Fruit fly (Drosophila melanogaster) whole organism, embryonic: ENCODE results near the gene CG31321.

ENCODE experiments used
- Blimp-1 ChIP-seq: fragments of 200-800 bp; sonication (Bioruptor generic); optimal IDR thresholded peaks from 3 replicates; lab custom pipeline; 2018; ENCODE audit warnings: missing biosample characterization, missing genetic modification characterization, mild to moderate bottlenecking, moderate library complexity, missing genetic modification reagents
- Bteb2 ChIP-seq: fragments of 200-800 bp; sonication (Bioruptor generic); optimal IDR thresholded peaks from 2 replicates; lab custom pipeline; 2016; ENCODE audit warnings: missing biosample characterization, missing genetic modification characterization
- CG10462 ChIP-seq: fragments of 200-800 bp; sonication (Bioruptor generic); optimal IDR thresholded peaks from 2 replicates; lab custom pipeline; 2016; ENCODE audit warnings: missing biosample characterization, missing genetic modification characterization
- CG10654 ChIP-seq: fragments of 200-800 bp; sonication (Bioruptor generic); optimal IDR thresholded peaks from 2 replicates; lab custom pipeline; 2016; ENCODE audit warnings: missing biosample characterization, missing genetic modification characterization
- CG11093 ChIP-seq: fragments of 200-800 bp; sonication (Bioruptor generic); IDR thresholded peaks from 3 replicates; pipeline ENCODE4 v1.3.6; 2022; ENCODE audit warnings: missing biosample characterization, missing genetic modification characterization
- CG11696 ChIP-seq: fragments of 200-800 bp; sonication (Bioruptor generic); IDR thresholded peaks from 2 replicates; pipeline ENCODE4 v1.3.6; 2022; ENCODE audit warnings: missing biosample characterization, missing genetic modification characterization
- CG12219 ChIP-seq: fragments of 200-800 bp; sonication (Bioruptor generic); optimal IDR thresholded peaks from 3 replicates; lab custom pipeline; 2018; ENCODE audit warnings: missing biosample characterization, mild to moderate bottlenecking, missing genetic modification characterization
- CG12299 ChIP-seq: fragments of 200-800 bp; sonication (Bioruptor generic); optimal IDR thresholded peaks from 2 replicates; lab custom pipeline; 2018; ENCODE audit warnings: missing biosample characterization, mild to moderate bottlenecking, missing genetic modification characterization
- CG12659 ChIP-seq: fragments of 200-800 bp; sonication (Bioruptor generic); optimal IDR thresholded peaks from 3 replicates; lab custom pipeline; 2017; ENCODE audit warnings: mild to moderate bottlenecking, missing biosample characterization, missing genetic modification reagents, missing genetic modification characterization
- CG14860 ChIP-seq: fragments of 200-800 bp; sonication (Bioruptor generic); IDR thresholded peaks from 3 replicates; pipeline ENCODE4 v1.3.6; 2022; ENCODE audit warnings: missing biosample characterization, missing genetic modification characterization; ENCODE audit not compliant: partially characterized antibody
- CG15514 ChIP-seq: fragments of 200-800 bp; sonication (Bioruptor generic); optimal IDR thresholded peaks from 3 replicates; lab custom pipeline; 2017; ENCODE audit warnings: missing biosample characterization, missing genetic modification characterization, mild to moderate bottlenecking, moderate library complexity, missing genetic modification reagents
- CG17186 ChIP-seq: fragments of 200-800 bp; sonication (Bioruptor generic); optimal IDR thresholded peaks from 3 replicates; lab custom pipeline; 2017; ENCODE audit warnings: missing biosample characterization, missing genetic modification reagents, missing genetic modification characterization
- CG31365 ChIP-seq: fragments of 200-800 bp; sonication (Bioruptor generic); optimal IDR thresholded peaks from 2 replicates; lab custom pipeline; 2018; ENCODE audit warnings: missing biosample characterization, mild to moderate bottlenecking, missing genetic modification characterization
- CG33557 ChIP-seq: fragments of 200-800 bp; sonication (Bioruptor generic); optimal IDR thresholded peaks from 2 replicates; lab custom pipeline; 2019; ENCODE audit warnings: missing biosample characterization, mild to moderate bottlenecking, missing genetic modification characterization, moderate library complexity
- CG3995 ChIP-seq: fragments of 200-800 bp; sonication (Bioruptor generic); optimal IDR thresholded peaks from 3 replicates; lab custom pipeline; 2016; ENCODE audit warnings: missing biosample characterization, missing genetic modification characterization
- CG5245 ChIP-seq: fragments of 200-800 bp; sonication (Bioruptor generic); optimal IDR thresholded peaks from 3 replicates; lab custom pipeline; 2016; ENCODE audit warnings: missing biosample characterization, missing genetic modification characterization
- CG6813 ChIP-seq: fragments of 200-800 bp; sonication (Bioruptor generic); optimal IDR thresholded peaks from 2 replicates; lab custom pipeline; 2017; ENCODE audit warnings: missing biosample characterization, missing genetic modification characterization, mild to moderate bottlenecking, moderate library complexity, missing genetic modification reagents
- CG6854 ChIP-seq: fragments of 200-800 bp; sonication (Bioruptor generic); optimal IDR thresholded peaks from 3 replicates; lab custom pipeline; 2017; ENCODE audit warnings: missing biosample characterization, mild to moderate bottlenecking, missing genetic modification characterization
- CG7271 ChIP-seq: fragments of 200-800 bp; sonication (Bioruptor generic); optimal IDR thresholded peaks from 2 replicates; lab custom pipeline; 2018; ENCODE audit warnings: missing biosample characterization, mild to moderate bottlenecking, missing genetic modification characterization, moderate library complexity
- CG8290 ChIP-seq, 3 experiments: fragments of 200-800 bp; sonication (Bioruptor generic); optimal IDR thresholded peaks; 2 replicates each; lab custom pipeline; 2016 to 2019; ENCODE audit warnings: missing biosample characterization in 3 of 3, missing genetic modification characterization in 3 of 3, mild to moderate bottlenecking in 2 of 3, moderate library complexity in 1 of 3
- CG9876 ChIP-seq: fragments of 200-800 bp; sonication (Bioruptor generic); optimal IDR thresholded peaks from 2 replicates; lab custom pipeline; 2016; ENCODE audit warnings: missing biosample characterization, missing genetic modification characterization
- Dll ChIP-seq: fragments of 200-800 bp; sonication (Bioruptor generic); IDR thresholded peaks from 4 replicates; pipeline ENCODE4 v1.3.6; 2022; ENCODE audit warnings: missing biosample characterization, missing genetic modification characterization; ENCODE audit not compliant: partially characterized antibody
- Mes4 ChIP-seq: fragments of 200-800 bp; sonication (Bioruptor generic); optimal IDR thresholded peaks from 2 replicates; lab custom pipeline; 2016; ENCODE audit warnings: missing biosample characterization, missing genetic modification characterization
- Mrtf ChIP-seq: fragments of 200-800 bp; sonication (Bioruptor generic); IDR thresholded peaks from 3 replicates; pipeline ENCODE4 v1.3.6; 2022; ENCODE audit warnings: missing biosample characterization, missing genetic modification characterization
- NC2β ChIP-seq: fragments of 200-800 bp; sonication (Bioruptor generic); optimal IDR thresholded peaks from 2 replicates; lab custom pipeline; 2016; ENCODE audit warnings: missing biosample characterization, missing genetic modification characterization
- Oaz ChIP-seq: fragments of 200-800 bp; sonication (Bioruptor generic); IDR thresholded peaks from 2 replicates; pipeline ENCODE4 v1.3.6; 2022; ENCODE audit warnings: missing biosample characterization, missing genetic modification characterization
- Ptx1 ChIP-seq: fragments of 200-800 bp; sonication (Bioruptor generic); IDR thresholded peaks from 2 replicates; pipeline ENCODE4 v1.3.6; 2022; ENCODE audit warnings: missing biosample characterization, missing genetic modification characterization
- Sox102F ChIP-seq: fragments of 200-800 bp; sonication (Bioruptor generic); optimal IDR thresholded peaks from 2 replicates; lab custom pipeline; 2018; ENCODE audit warnings: missing biosample characterization, mild to moderate bottlenecking, missing genetic modification characterization, moderate library complexity
- bsh ChIP-seq, 2 experiments: fragments of 200-800 bp; sonication (Bioruptor generic); optimal IDR thresholded peaks; 2 replicates each; lab custom pipeline; 2017 to 2018; ENCODE audit warnings: mild to moderate bottlenecking in 2 of 2, missing biosample characterization in 2 of 2, missing genetic modification characterization in 2 of 2, moderate library complexity in 1 of 2
- cad ChIP-seq: fragments of >200 bp; optimal IDR thresholded peaks from 2 replicates; lab custom pipeline; 2017; ENCODE audit warnings: missing biosample characterization, missing genetic modification characterization
- chif ChIP-seq, 2 experiments: fragments of 200-800 bp; sonication (Bioruptor generic); optimal IDR thresholded peaks; 3 replicates each; lab custom pipeline; 2016; ENCODE audit warnings: missing biosample characterization in 2 of 2, missing genetic modification characterization in 2 of 2
- dati ChIP-seq: fragments of 200-800 bp; sonication (Bioruptor generic); IDR thresholded peaks from 2 replicates; pipeline ENCODE4 v1.3.6; 2022; ENCODE audit warnings: missing biosample characterization, missing genetic modification characterization
- fd3F ChIP-seq: fragments of 200-800 bp; sonication (Bioruptor generic); optimal IDR thresholded peaks from 2 replicates; lab custom pipeline; 2018; ENCODE audit warnings: missing biosample characterization, mild to moderate bottlenecking, missing genetic modification characterization, moderate library complexity
- gem ChIP-seq: fragments of 200-800 bp; sonication (Bioruptor generic); optimal IDR thresholded peaks from 2 replicates; lab custom pipeline; 2019; ENCODE audit warnings: missing biosample characterization, mild to moderate bottlenecking, missing genetic modification characterization, moderate library complexity
- jigr1 ChIP-seq: fragments of 200-800 bp; sonication (Bioruptor generic); IDR thresholded peaks from 3 replicates; pipeline ENCODE4 v1.3.6; 2022; ENCODE audit warnings: missing biosample characterization, missing genetic modification characterization
- mld ChIP-seq: fragments of 200-800 bp; sonication (Bioruptor generic); IDR thresholded peaks from 3 replicates; pipeline ENCODE4 v1.3.6; 2022; ENCODE audit warnings: missing biosample characterization, missing genetic modification characterization; ENCODE audit not compliant: partially characterized antibody
- nerfin-2 ChIP-seq: fragments of 200-800 bp; sonication (Bioruptor generic); IDR thresholded peaks from 2 replicates; pipeline ENCODE4 v1.3.6; 2022; ENCODE audit warnings: missing biosample characterization, missing genetic modification characterization; ENCODE audit not compliant: partially characterized antibody
- otp ChIP-seq: fragments of 200-800 bp; sonication (Bioruptor generic); IDR thresholded peaks from 3 replicates; pipeline ENCODE4, ENCODE4 v1.3.6; 2022; ENCODE audit warnings: missing biosample characterization, missing genetic modification characterization
- pan ChIP-seq, 4 experiments: fragments of >200 bp in 3 of 4; fragments of 200-800 bp in 1 of 4; sonication (Bioruptor generic) in 1 of 4; optimal IDR thresholded peaks in 3 of 4; IDR thresholded peaks in 1 of 4; 2 replicates each; pipeline versions ENCODE4 v1.3.6 to Lab custom; 2017 to 2022; ENCODE audit warnings: missing biosample characterization in 2 of 4, missing genetic modification characterization in 2 of 4, mixed read lengths in 1 of 4
- psq ChIP-seq: fragments of 200-800 bp; sonication (Bioruptor generic); optimal IDR thresholded peaks from 2 replicates; lab custom pipeline; 2017; ENCODE audit warnings: missing biosample characterization, missing genetic modification characterization
- pum ChIP-seq: fragments of 200-800 bp; sonication (Bioruptor generic); optimal IDR thresholded peaks from 2 replicates; lab custom pipeline; 2016; ENCODE audit warnings: missing biosample characterization, missing genetic modification characterization
- row ChIP-seq: fragments of 200-800 bp; sonication (Bioruptor generic); IDR thresholded peaks from 3 replicates; pipeline ENCODE4 v1.3.6; 2022; ENCODE audit warnings: missing biosample characterization, missing genetic modification characterization
- run ChIP-seq: fragments of 200-800 bp; sonication (Bioruptor generic); optimal IDR thresholded peaks from 3 replicates; lab custom pipeline; 2018; ENCODE audit warnings: missing biosample characterization, mild to moderate bottlenecking, missing genetic modification characterization
- sc ChIP-seq, 3 experiments: fragments of >200 bp in 2 of 3; fragments of 200-800 bp in 1 of 3; sonication (Bioruptor generic) in 1 of 3; optimal IDR thresholded peaks; 2 replicates in 2 of 3; 3 replicates in 1 of 3; lab custom pipeline; 2017; ENCODE audit warnings: mild to moderate bottlenecking in 1 of 3, missing biosample characterization in 1 of 3, missing genetic modification characterization in 1 of 3, missing genetic modification reagents in 1 of 3
- scrt ChIP-seq: fragments of 200-800 bp; sonication (Bioruptor generic); optimal IDR thresholded peaks from 2 replicates; lab custom pipeline; 2018; ENCODE audit warnings: missing biosample characterization, mild to moderate bottlenecking, missing genetic modification characterization, moderate library complexity
- vfl ChIP-seq: fragments of 200-800 bp; sonication (Bioruptor generic); optimal IDR thresholded peaks from 2 replicates; lab custom pipeline; 2016; ENCODE audit warnings: missing biosample characterization, missing genetic modification characterization
- zfh2 ChIP-seq: fragments of 200-800 bp; sonication (Bioruptor generic); optimal IDR thresholded peaks from 2 replicates; lab custom pipeline; 2016; ENCODE audit warnings: missing biosample characterization, missing genetic modification characterization

CG31321 gene

dm6 chr3R:14286320-14287190 is 23.6 kb upstream of the CG31321 start, which contains the start of gene trx (continued):
- no peak for TF ChIP-seq CG12219
- TF ChIP-seq Oaz (GFP tag; lab: Robert Waterston, UW) = no peak
- peak; percentile 4 for TF ChIP-seq zfh2 (GFP tag; lab: Kevin White, UChicago)
- no peak for TF ChIP-seq scrt (GFP tag; lab: Kevin White, UChicago)
- no peak for TF ChIP-seq gem (tag; lab: Kevin White, UChicago)
- TF ChIP-seq Mrtf (GFP tag; lab: Robert Waterston, UW) = no peak
- no peak for TF ChIP-seq otp (GFP tag; lab: Robert Waterston, UW)
- no peak for TF ChIP-seq pum (GFP tag; lab: Kevin White, UChicago)
- no peak for TF ChIP-seq CG11696 (GFP tag; lab: Robert Waterston, UW)
- no peak for TF ChIP-seq CG10462 (GFP tag; lab: Kevin White, UChicago)
- TF ChIP-seq CG11093 = no peak
- no peak for TF ChIP-seq mld
- TF ChIP-seq CG5245 (GFP tag; lab: Kevin White, UChicago) = no peak
- peak; percentile 43 for TF ChIP-seq Blimp-1 (GFP tag; lab: Kevin White, UChicago)
- TF ChIP-seq cad (GFP tag; lab: Kevin White, UChicago) = peak; percentile 11
- peak; percentile 18 for TF ChIP-seq CG6813 (GFP tag; lab: Kevin White, UChicago)
- TF ChIP-seq NC2β (GFP tag; lab: Kevin White, UChicago) = peak; percentile 16
- TF ChIP-seq CG12659 (GFP tag; lab: Kevin White, UChicago) = peak; percentile 73
- TF ChIP-seq Ptx1 (GFP tag; lab: Robert Waterston, UW) = no peak
- TF ChIP-seq CG17186 (GFP tag; lab: Kevin White, UChicago) = peak; percentile 22
- no peak for TF ChIP-seq dati (GFP tag; lab: Robert Waterston, UW)
- TF ChIP-seq Mes4 = no peak
- TF ChIP-seq nerfin-2 (GFP tag; lab: Robert Waterston, UW) = no peak
- no peak for TF ChIP-seq row
- no peak for TF ChIP-seq CG6854 (GFP tag; lab: Kevin White, UChicago)
- no peak for TF ChIP-seq CG3995
- TF ChIP-seq CG33557 (GFP tag; lab: Kevin White, UChicago) = no peak
- peak; percentile 37 for TF ChIP-seq run (tag; lab: Kevin White, UChicago)
- no peak for TF ChIP-seq CG10654 (GFP tag; lab: Kevin White, UChicago)
- peak in 1 of 2 experiments; percentile 32 for TF ChIP-seq chif (GFP tag; optimal IDR thresholded peaks at IDR 0.05; lab: Kevin White, UChicago)
- TF ChIP-seq fd3F (GFP tag; lab: Kevin White, UChicago) = no peak
- TF ChIP-seq CG8290 (GFP tag; optimal IDR thresholded peaks at IDR 0.05; lab: Kevin White, UChicago) = peak; percentile 13
- peak in 1 of 2 experiments; percentile 41 for TF ChIP-seq CG8290 (tag; optimal IDR thresholded peaks at IDR 0.05; lab: Kevin White, UChicago)
- peak; percentile 70 for TF ChIP-seq psq (GFP tag; lab: Kevin White, UChicago)
- peak; percentile 68 for TF ChIP-seq CG15514 (GFP tag; lab: Kevin White, UChicago)
- TF ChIP-seq CG9876 (GFP tag; lab: Kevin White, UChicago) = no peak
- no peak for TF ChIP-seq CG14860 (GFP tag; lab: Robert Waterston, UW)
- no peak for TF ChIP-seq pan (optimal IDR thresholded peaks at IDR 0.05; lab: Kevin White, UChicago)
- no peak for TF ChIP-seq pan (GFP tag; optimal IDR thresholded peaks at IDR 0.05 in 1 of 2, IDR thresholded peaks at IDR 0.05 in 1 of 2)
- no peak for TF ChIP-seq CG31365 (tag; lab: Kevin White, UChicago)
- TF ChIP-seq CG12299 (tag; lab: Kevin White, UChicago) = peak; percentile 3
- TF ChIP-seq jigr1 (GFP tag; lab: Robert Waterston, UW) = no peak
- TF ChIP-seq vfl (GFP tag; lab: Kevin White, UChicago) = no peak
- TF ChIP-seq Sox102F = no peak
- peak in 1 of 2 experiments; percentile 65 for TF ChIP-seq bsh (GFP tag; optimal IDR thresholded peaks at IDR 0.05; lab: Kevin White, UChicago)
- TF ChIP-seq sc (optimal IDR thresholded peaks at IDR 0.05; lab: Kevin White, UChicago) = no peak
- TF ChIP-seq sc (GFP tag; optimal IDR thresholded peaks at IDR 0.05; lab: Kevin White, UChicago) = no peak
- no peak for TF ChIP-seq Dll (GFP tag; lab: Robert Waterston, UW)
- TF ChIP-seq Bteb2 (GFP tag; lab: Kevin White, UChicago) = no peak
- peak; percentile 28 for TF ChIP-seq CG7271
